Worm (Caenorhabditis elegans) whole organism, midembryonic: ENCODE measurements around the gene ZK721.3.

Experiments
- cog-1 ChIP-seq: sonication (generic microtip); optimal IDR thresholded peaks from 2 replicates; lab custom pipeline; 2016; ENCODE audit warnings: missing genetic modification characterization, missing compliant biosample characterization
- flt-1 ChIP-seq: fragments of 200-800 bp; sonication (Bioruptor generic); IDR thresholded peaks from 2 replicates; pipeline ENCODE4 v1.3.6; 2022; ENCODE audit warnings: missing genetic modification characterization, missing compliant biosample characterization
- ref-1 ChIP-seq: fragments of 200-800 bp; sonication (Bioruptor generic); conservative IDR thresholded peaks from 2 replicates; pipeline ENCODE4 v1.3.6; 2022; ENCODE audit warnings: missing genetic modification reagents, missing genetic modification characterization, missing compliant biosample characterization
- tab-1 ChIP-seq: fragments of 200-800 bp; sonication (Bioruptor generic); IDR thresholded peaks from 2 replicates; pipeline ENCODE4 v1.3.6; 2022; ENCODE audit warnings: missing genetic modification characterization, missing compliant biosample characterization
- ztf-23 ChIP-seq: fragments of 200-800 bp; sonication (Bioruptor generic); IDR thresholded peaks from 2 replicates; pipeline ENCODE4 v1.3.6; 2022; ENCODE audit warnings: missing genetic modification reagents, missing genetic modification characterization, missing compliant biosample characterization
- ztf-29 ChIP-seq: fragments of 200-800 bp; sonication (Bioruptor generic); IDR thresholded peaks from 2 replicates; pipeline ENCODE4 v1.3.6; 2022; ENCODE audit warnings: missing genetic modification reagents, missing genetic modification characterization, missing compliant biosample characterization

DNA sequence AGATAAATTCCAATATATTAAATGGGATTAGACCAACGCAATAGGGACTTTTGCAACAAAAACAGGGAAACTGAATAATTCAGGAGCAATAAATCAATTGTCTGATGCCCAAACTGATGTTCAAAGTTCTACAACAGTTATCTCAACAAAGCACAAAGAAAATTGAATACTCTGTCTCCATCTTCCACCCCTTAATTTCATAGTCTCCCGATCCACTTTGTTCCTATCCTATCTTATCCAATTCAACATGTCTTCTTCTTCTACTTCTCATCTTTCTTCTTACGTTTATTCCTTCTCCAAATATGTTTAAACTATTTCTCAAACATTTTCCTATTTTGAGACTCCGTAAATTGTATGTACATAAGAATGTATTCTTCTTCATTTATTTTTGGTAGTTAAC lies 14.0 kb upstream of the ZK721.3 start:
- no peak for TF ChIP-seq ztf-23 (GFP tag; lab: Robert Waterston, UW)
- no peak for TF ChIP-seq ztf-29 (GFP tag; lab: Robert Waterston, UW)
- TF ChIP-seq ref-1 (GFP tag; lab: Robert Waterston, UW) = no peak
- TF ChIP-seq flt-1 (GFP tag; lab: Robert Waterston, UW) = no peak
- TF ChIP-seq tab-1 = no peak
- TF ChIP-seq cog-1 = no peak
